Worm (Caenorhabditis elegans) whole organism, L4 larva: ENCODE measurements around the gene C50B8.5.

Experiments used
- D1046.2 ChIP-seq: fragments of 200-800 bp; sonication (Bioruptor generic); IDR thresholded peaks from 2 replicates; pipeline ENCODE4 v1.3.6; 2022; ENCODE audit warnings: missing genetic modification characterization, missing compliant biosample characterization
- ceh-28 ChIP-seq: fragments of 150-350 bp; optimal IDR thresholded peaks from 2 replicates; lab custom pipeline; 2014; ENCODE audit warnings: missing biosample characterization, missing genetic modification reagents, missing genetic modification characterization
- nhr-77 ChIP-seq: fragments of 150-350 bp; optimal IDR thresholded peaks from 2 replicates; lab custom pipeline; 2014; ENCODE audit warnings: missing biosample characterization, missing genetic modification characterization
- unc-130 ChIP-seq: sonication (generic microtip); optimal IDR thresholded peaks from 2 replicates; lab custom pipeline; 2016; ENCODE audit warnings: missing genetic modification reagents, missing genetic modification characterization, missing compliant biosample characterization
- unc-39 ChIP-seq: sonication (generic microtip); optimal IDR thresholded peaks from 2 replicates; lab custom pipeline; 2017; ENCODE audit warnings: missing biosample characterization, missing genetic modification characterization
- zag-1 ChIP-seq: fragments of 150-350 bp; optimal IDR thresholded peaks from 2 replicates; lab custom pipeline; 2014; ENCODE audit warnings: missing biosample characterization, missing genetic modification characterization

ce11 chrV:13611782-13612181 is 31.0 kb downstream of the C50B8.5 start, which contains the start of gene spig-9:
- TF ChIP-seq nhr-77 (tag; lab: Kevin White, UChicago): no peak
- no peak for TF ChIP-seq unc-39
- TF ChIP-seq unc-130 (GFP tag; lab: Kevin White, UChicago): no peak
- TF ChIP-seq ceh-28 (tag; lab: Kevin White, UChicago): no peak
- no peak for TF ChIP-seq D1046.2
- no peak for TF ChIP-seq zag-1 (tag; lab: Kevin White, UChicago)
